Worm (Caenorhabditis elegans): ENCODE results near the gene str-182.

ce11 chrV:10266050-10266449, 32.8 kb upstream of the str-182 start:
- TF ChIP-seq ztf-16 (tag; optimal IDR thresholded peaks at IDR 0.05), result no peak
- TF ChIP-seq hlh-13 (GFP tag; optimal IDR thresholded peaks at IDR 0.05), result no peak
- TF ChIP-seq ama-1 (optimal IDR thresholded peaks at IDR 0.05), result no peak

All from whole organism, late embryonic.